Fruit fly (Drosophila melanogaster) whole organism, adult: ENCODE results near the gene CG44405.

Source experiments
- CG11617 ChIP-seq: fragments of 200-800 bp; sonication (Bioruptor generic); optimal IDR thresholded peaks from 2 replicates; lab custom pipeline; 2017; ENCODE audit warnings: mild to moderate bottlenecking, missing biosample characterization, missing genetic modification reagents, missing genetic modification characterization
- CG12768 ChIP-seq: fragments of 200-800 bp; sonication (Bioruptor generic); optimal IDR thresholded peaks from 2 replicates; lab custom pipeline; 2017; ENCODE audit warnings: missing biosample characterization, missing genetic modification characterization, mild to moderate bottlenecking, moderate library complexity, missing genetic modification reagents
- CG14711 ChIP-seq: fragments of 200-800 bp; sonication (Bioruptor generic); optimal IDR thresholded peaks from 2 replicates; lab custom pipeline; 2018; ENCODE audit warnings: missing biosample characterization, mild to moderate bottlenecking, missing genetic modification characterization, moderate library complexity
- CG1620 ChIP-seq: fragments of 200-800 bp; sonication (Bioruptor generic); optimal IDR thresholded peaks from 2 replicates; lab custom pipeline; 2016; ENCODE audit warnings: missing biosample characterization, missing genetic modification characterization
- CG33017 ChIP-seq: fragments of 200-800 bp; sonication (Bioruptor generic); optimal IDR thresholded peaks from 2 replicates; lab custom pipeline; 2018; ENCODE audit warnings: missing biosample characterization, mild to moderate bottlenecking, missing genetic modification characterization, moderate library complexity
- CG5204 ChIP-seq: fragments of 200-800 bp; sonication (Bioruptor generic); optimal IDR thresholded peaks from 2 replicates; lab custom pipeline; 2016; ENCODE audit warnings: missing biosample characterization, missing genetic modification characterization
- CG7045 ChIP-seq: fragments of 200-800 bp; sonication (Bioruptor generic); optimal IDR thresholded peaks from 2 replicates; lab custom pipeline; 2017; ENCODE audit warnings: missing biosample characterization, mild to moderate bottlenecking, missing genetic modification characterization
- CG7101 ChIP-seq: fragments of 200-800 bp; sonication (Bioruptor generic); optimal IDR thresholded peaks from 2 replicates; lab custom pipeline; 2018; ENCODE audit warnings: missing biosample characterization, mild to moderate bottlenecking, missing genetic modification characterization, moderate library complexity
- Clk ChIP-seq: fragments of 200-800 bp; sonication (Bioruptor generic); optimal IDR thresholded peaks from 2 replicates; lab custom pipeline; 2017; ENCODE audit warnings: missing biosample characterization, missing genetic modification characterization
- Crg-1 ChIP-seq: fragments of 200-800 bp; sonication (Bioruptor generic); optimal IDR thresholded peaks from 2 replicates; lab custom pipeline; 2016; ENCODE audit warnings: missing biosample characterization, missing genetic modification characterization
- Hr96 ChIP-seq: fragments of 200-800 bp; sonication (Bioruptor generic); optimal IDR thresholded peaks from 2 replicates; lab custom pipeline; 2016; ENCODE audit warnings: missing biosample characterization, missing genetic modification characterization
- Mnt ChIP-seq: fragments of 200-800 bp; sonication (Bioruptor generic); optimal IDR thresholded peaks from 2 replicates; lab custom pipeline; 2016; ENCODE audit warnings: missing biosample characterization, mild to moderate bottlenecking, missing genetic modification characterization
- bab1 ChIP-seq: fragments of 200-800 bp; sonication (Bioruptor generic); optimal IDR thresholded peaks from 3 replicates; lab custom pipeline; 2019; ENCODE audit warnings: missing biosample characterization, mild to moderate bottlenecking, missing genetic modification characterization, moderate library complexity
- cic ChIP-seq: fragments of 200-800 bp; sonication (Bioruptor generic); optimal IDR thresholded peaks from 2 replicates; lab custom pipeline; 2017; ENCODE audit warnings: missing biosample characterization, mild to moderate bottlenecking, missing genetic modification characterization, moderate library complexity
- cnc ChIP-seq, 2 experiments: fragments of >200 bp; optimal IDR thresholded peaks; 2 replicates each; lab custom pipeline; 2017
- kay ChIP-seq: fragments of 200-800 bp; sonication (Bioruptor generic); peaks from one replicate; lab custom pipeline; 2016; ENCODE audit warnings: missing biosample characterization, missing genetic modification characterization, borderline replicate concordance
- ovo ChIP-seq: fragments of 200-800 bp; sonication (Bioruptor generic); optimal IDR thresholded peaks from 2 replicates; lab custom pipeline; 2016; ENCODE audit warnings: missing biosample characterization, missing genetic modification characterization
- pad ChIP-seq: fragments of 200-800 bp; sonication (Bioruptor generic); optimal IDR thresholded peaks from 3 replicates; lab custom pipeline; 2017; ENCODE audit warnings: missing biosample characterization, missing genetic modification characterization, mild to moderate bottlenecking, moderate library complexity, missing genetic modification reagents
- tj ChIP-seq: fragments of 200-800 bp; sonication (Bioruptor generic); optimal IDR thresholded peaks from 3 replicates; lab custom pipeline; 2017; ENCODE audit warnings: missing biosample characterization, mild to moderate bottlenecking, missing genetic modification characterization, moderate library complexity
- toe ChIP-seq: fragments of 200-800 bp; sonication (Bioruptor generic); optimal IDR thresholded peaks from 2 replicates; lab custom pipeline; 2016; ENCODE audit warnings: missing biosample characterization, missing genetic modification characterization

CG44405 gene

dm6 chr2L:16356249-16357025, 14.3 kb upstream of the CG44405 start, which contains the start of gene CaBP1:
Gene CaBP1 (minus strand): TSS chr2L:16356735.
- TF ChIP-seq kay (peak; percentile 10), pad (GFP tag; lab: Kevin White, UChicago) (no peak), bab1 (GFP tag; lab: Kevin White, UChicago) (peak; percentile 42), cic (GFP tag; lab: Kevin White, UChicago) (no peak), CG5204 (no peak), tj (peak; percentile 69), Hr96 (no peak), cnc (optimal IDR thresholded peaks at IDR 0.05; lab: Kevin White, UChicago) (no peak), toe (GFP tag; lab: Kevin White, UChicago) (no peak), CG7045 (GFP tag; lab: Kevin White, UChicago) (no peak), CG14711 (peak; percentile 86), CG33017 (no peak), Clk (GFP tag; lab: Kevin White, UChicago) (no peak)

DNA sequence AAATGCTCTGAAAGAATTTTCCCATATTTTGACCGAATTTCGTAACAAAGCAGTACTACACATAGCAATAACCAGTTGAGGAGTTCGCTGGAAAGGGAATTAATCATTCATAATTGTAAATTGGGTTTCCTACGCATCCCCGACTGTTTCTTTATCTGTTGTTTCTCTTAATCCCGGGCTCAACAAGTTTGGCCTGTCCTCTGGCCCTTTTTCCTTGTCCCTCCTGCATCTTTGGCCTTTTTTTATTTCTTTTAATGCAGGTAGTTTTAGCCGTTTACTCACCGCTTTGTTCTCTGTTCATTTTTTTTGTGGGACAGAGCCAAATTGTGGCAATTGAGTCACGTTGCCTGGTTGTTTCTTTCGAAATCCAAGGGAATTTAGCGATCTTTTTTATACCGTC, 11.6 kb upstream of the CG44405 start:
- no peak for TF ChIP-seq pad (GFP tag; lab: Kevin White, UChicago)
- TF ChIP-seq cnc (optimal IDR thresholded peaks at IDR 0.05; lab: Kevin White, UChicago): no peak
- no peak for TF ChIP-seq Mnt (GFP tag; lab: Kevin White, UChicago)
- no peak for TF ChIP-seq Crg-1 (GFP tag; lab: Kevin White, UChicago)
- no peak for TF ChIP-seq cic (GFP tag; lab: Kevin White, UChicago)
- no peak for TF ChIP-seq ovo (GFP tag; lab: Kevin White, UChicago)
- TF ChIP-seq CG12768: no peak
- no peak for TF ChIP-seq tj
- TF ChIP-seq Hr96: no peak
- no peak for TF ChIP-seq Clk (GFP tag; lab: Kevin White, UChicago)
- no peak for TF ChIP-seq CG14711
- no peak for TF ChIP-seq CG7045 (GFP tag; lab: Kevin White, UChicago)
- TF ChIP-seq toe (GFP tag; lab: Kevin White, UChicago): no peak
- TF ChIP-seq CG11617 (GFP tag; lab: Kevin White, UChicago): no peak
- no peak for TF ChIP-seq kay
- no peak for TF ChIP-seq CG7101 (tag; lab: Kevin White, UChicago)
- TF ChIP-seq CG33017: no peak

DNA sequence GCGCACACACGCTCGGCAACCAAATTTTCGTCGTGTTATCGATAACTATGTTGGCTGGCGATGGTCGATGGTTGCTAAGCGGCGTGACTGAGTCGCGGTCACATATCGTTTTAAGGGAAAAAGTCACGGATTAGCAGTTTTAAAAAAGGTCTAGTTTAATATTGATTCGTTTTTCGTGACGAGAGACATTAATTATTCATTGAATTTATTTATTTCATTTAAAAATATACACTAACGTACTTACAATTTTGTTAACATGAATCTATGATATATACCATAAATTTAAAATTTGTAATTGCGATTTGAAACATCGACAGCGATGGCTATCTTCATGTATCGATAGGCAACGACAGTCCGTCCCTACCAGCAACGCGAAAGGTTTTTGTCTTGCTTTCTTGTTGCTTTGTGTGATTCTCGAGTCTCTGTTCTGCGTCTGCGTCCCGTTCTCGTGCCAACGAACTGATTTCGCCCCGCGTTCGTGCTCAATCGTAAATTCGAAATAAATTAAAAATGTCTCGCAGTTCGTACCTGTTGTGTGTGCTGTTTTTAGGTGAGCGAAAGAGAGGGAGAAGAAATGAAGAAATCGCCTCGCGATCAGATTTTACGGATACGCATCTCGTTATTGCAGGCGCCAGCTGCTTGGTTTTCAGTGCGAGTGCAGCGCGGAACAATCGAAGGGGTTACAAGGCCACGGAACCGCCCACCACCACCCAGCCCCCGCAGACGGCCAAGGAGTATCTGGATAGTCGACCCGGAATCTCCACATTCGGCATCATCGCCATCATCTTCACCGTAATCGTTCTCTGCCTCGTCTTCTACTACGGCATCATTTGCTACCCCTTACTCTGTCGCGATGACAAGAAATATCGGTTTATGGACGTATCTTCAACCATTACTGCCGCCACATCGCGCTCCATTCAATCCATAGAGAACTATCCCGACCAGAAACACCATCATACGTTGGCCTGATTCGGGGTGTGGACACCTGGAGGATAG, 10.8 kb upstream of the CG44405 start, which contains the start of the genes Hyls1, chif and CG4455:
TSS of gene Hyls1 (minus strand) at position 44 of the 996 bp plus-strand sequence.
TSS of gene chif (minus strand) at position 44 of the 996 bp plus-strand sequence.
TSS of gene CG4455 (plus strand) at position 350 of the 996 bp plus-strand sequence.
- TF ChIP-seq cic (GFP tag; lab: Kevin White, UChicago): no peak
- TF ChIP-seq CG5204: no peak
- no peak for TF ChIP-seq Clk (GFP tag; lab: Kevin White, UChicago)
- TF ChIP-seq CG7101 (tag; lab: Kevin White, UChicago): peak; percentile 20
- TF ChIP-seq CG11617 (GFP tag; lab: Kevin White, UChicago): peak; percentile 40
- TF ChIP-seq kay: peak; percentile 91
- no peak for TF ChIP-seq CG33017
- peak; percentile 44 for TF ChIP-seq CG1620 (GFP tag; lab: Kevin White, UChicago)
- TF ChIP-seq tj: peak; percentile 7
- TF ChIP-seq Mnt (GFP tag; lab: Kevin White, UChicago): peak; percentile 32
- no peak for TF ChIP-seq ovo (GFP tag; lab: Kevin White, UChicago)
- peak; percentile 39 for TF ChIP-seq Crg-1 (GFP tag; lab: Kevin White, UChicago)
- no peak for TF ChIP-seq Hr96
- peak; percentile 61 for TF ChIP-seq toe (GFP tag; lab: Kevin White, UChicago)
- peak; percentile 1 for TF ChIP-seq pad (GFP tag; lab: Kevin White, UChicago)
- peak; percentile 30 for TF ChIP-seq CG12768

dm6 chr2L:16351805-16352584, 9.9 kb upstream of the CG44405 start:
- peak; percentile 28 for TF ChIP-seq cic (GFP tag; lab: Kevin White, UChicago)
- no peak for TF ChIP-seq cnc (optimal IDR thresholded peaks at IDR 0.05; lab: Kevin White, UChicago)

DNA sequence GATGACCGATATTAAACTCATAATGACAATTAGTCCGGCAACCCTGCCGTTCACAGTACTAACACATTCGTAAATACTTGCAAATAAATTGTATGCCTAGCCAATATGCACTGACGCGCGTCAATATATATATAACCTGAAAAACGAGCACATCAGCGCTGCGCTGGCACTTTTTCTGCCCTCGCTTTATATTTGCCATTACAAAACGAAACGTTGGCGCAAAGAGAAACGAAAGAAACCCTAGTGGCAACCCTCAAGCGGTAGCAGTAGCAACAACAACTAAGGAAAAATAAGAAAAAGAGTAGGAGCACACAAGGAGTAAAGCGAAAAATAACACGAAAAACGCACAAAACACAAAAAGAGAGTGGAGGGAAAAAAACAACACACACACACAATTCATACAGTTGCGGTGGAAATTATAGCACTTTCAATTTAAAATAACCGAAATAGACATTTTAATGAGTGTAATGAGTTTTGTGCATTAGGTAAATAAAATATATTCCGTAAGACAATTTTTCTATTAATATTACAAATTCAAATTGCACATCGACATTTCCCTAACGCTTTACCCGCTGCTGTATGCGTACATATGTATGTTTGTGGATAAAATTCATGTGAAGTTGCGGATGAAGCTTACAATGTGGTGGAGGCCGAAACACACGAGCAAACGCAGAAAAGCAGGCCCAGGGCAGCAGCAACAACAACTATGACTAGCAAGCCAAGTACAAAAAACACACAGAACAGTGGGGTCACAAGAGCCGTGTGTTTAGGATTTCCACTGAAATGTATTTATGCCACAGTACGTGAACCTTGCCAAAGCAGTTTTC, 8.8 kb upstream of the CG44405 start:
- TF ChIP-seq CG7045 (GFP tag; lab: Kevin White, UChicago): peak; percentile 96
- peak; percentile 94 for TF ChIP-seq CG5204
- TF ChIP-seq CG12768: peak; percentile 96
- TF ChIP-seq CG7101 (tag; lab: Kevin White, UChicago): peak; percentile 97
- peak; percentile 90 for TF ChIP-seq CG1620 (GFP tag; lab: Kevin White, UChicago)
- peak; percentile 95 for TF ChIP-seq CG11617 (GFP tag; lab: Kevin White, UChicago)
- TF ChIP-seq Crg-1 (GFP tag; lab: Kevin White, UChicago): peak; percentile 93
- peak; percentile 78 for TF ChIP-seq kay
- peak; percentile 99 for TF ChIP-seq bab1 (GFP tag; lab: Kevin White, UChicago)
- peak; percentile 91 for TF ChIP-seq Hr96
- peak; percentile 72 for TF ChIP-seq cic (GFP tag; lab: Kevin White, UChicago)
- peak; percentile 97 for TF ChIP-seq CG33017
- peak; percentile 85 for TF ChIP-seq Mnt (GFP tag; lab: Kevin White, UChicago)
- peak; percentile 91 for TF ChIP-seq Clk (GFP tag; lab: Kevin White, UChicago)
- TF ChIP-seq toe (GFP tag; lab: Kevin White, UChicago): peak; percentile 86
- TF ChIP-seq ovo (GFP tag; lab: Kevin White, UChicago): peak; percentile 82
- TF ChIP-seq tj: peak; percentile 98
- TF ChIP-seq cnc (optimal IDR thresholded peaks at IDR 0.05; lab: Kevin White, UChicago): no peak
- peak; percentile 93 for TF ChIP-seq CG14711
- TF ChIP-seq pad (GFP tag; lab: Kevin White, UChicago): peak; percentile 88
